Fruit fly (Drosophila melanogaster) whole organism, embryonic: ENCODE data around the gene CG10254.

ENCODE experiments used
- CG10274 ChIP-seq: fragments of 200-800 bp; sonication (Bioruptor generic); optimal IDR thresholded peaks from 3 replicates; lab custom pipeline; 2017; ENCODE audit warnings: missing biosample characterization, mild to moderate bottlenecking, missing genetic modification characterization
- CG11247 ChIP-seq: fragments of 200-800 bp; sonication (Bioruptor generic); IDR thresholded peaks from 2 replicates; pipeline ENCODE4 v1.3.6; 2022; ENCODE audit warnings: missing biosample characterization, missing genetic modification characterization
- CG6689 ChIP-seq: fragments of 200-800 bp; sonication (Bioruptor generic); IDR thresholded peaks from 2 replicates; pipeline ENCODE4 v1.3.6; 2022; ENCODE audit warnings: missing biosample characterization, missing genetic modification characterization
- HHEX ChIP-seq: fragments of 200-800 bp; sonication (Bioruptor generic); optimal IDR thresholded peaks from 3 replicates; lab custom pipeline; 2017; ENCODE audit warnings: missing biosample characterization, mild to moderate bottlenecking, missing genetic modification characterization, missing genetic modification reagents
- Oli ChIP-seq: fragments of 200-800 bp; sonication (Bioruptor generic); optimal IDR thresholded peaks from 2 replicates; lab custom pipeline; 2018; ENCODE audit warnings: missing biosample characterization, mild to moderate bottlenecking, missing genetic modification characterization, moderate library complexity
- cato ChIP-seq: fragments of 200-800 bp; sonication (Bioruptor generic); optimal IDR thresholded peaks from 2 replicates; lab custom pipeline; 2016; ENCODE audit warnings: missing biosample characterization, missing genetic modification characterization, borderline replicate concordance
- crp ChIP-seq, 2 experiments: fragments of 200-800 bp; sonication (Bioruptor generic); optimal IDR thresholded peaks; 2 replicates in 1 of 2; 3 replicates in 1 of 2; lab custom pipeline; 2017; ENCODE audit warnings: missing biosample characterization in 2 of 2, missing genetic modification characterization in 2 of 2, mild to moderate bottlenecking in 1 of 2, moderate library complexity in 1 of 2
- hth ChIP-seq: fragments of >200 bp; optimal IDR thresholded peaks from 2 replicates; lab custom pipeline; 2017; ENCODE audit warnings: inconsistent platforms
- mirr ChIP-seq: fragments of 200-800 bp; sonication (Bioruptor generic); optimal IDR thresholded peaks from 3 replicates; lab custom pipeline; 2018; ENCODE audit warnings: missing biosample characterization, mild to moderate bottlenecking, missing genetic modification characterization
- pum ChIP-seq: fragments of 200-800 bp; sonication (Bioruptor generic); optimal IDR thresholded peaks from 2 replicates; lab custom pipeline; 2016; ENCODE audit warnings: missing biosample characterization, missing genetic modification characterization
- slbo ChIP-seq: fragments of 200-800 bp; sonication (Bioruptor generic); IDR thresholded peaks from 2 replicates; pipeline ENCODE4 v1.3.6; 2022; ENCODE audit warnings: missing biosample characterization, missing genetic modification characterization
- sr ChIP-seq: fragments of 200-800 bp; sonication (Bioruptor generic); IDR thresholded peaks from 3 replicates; pipeline ENCODE4 v1.3.6; 2022; ENCODE audit warnings: missing biosample characterization, missing genetic modification characterization

DNA sequence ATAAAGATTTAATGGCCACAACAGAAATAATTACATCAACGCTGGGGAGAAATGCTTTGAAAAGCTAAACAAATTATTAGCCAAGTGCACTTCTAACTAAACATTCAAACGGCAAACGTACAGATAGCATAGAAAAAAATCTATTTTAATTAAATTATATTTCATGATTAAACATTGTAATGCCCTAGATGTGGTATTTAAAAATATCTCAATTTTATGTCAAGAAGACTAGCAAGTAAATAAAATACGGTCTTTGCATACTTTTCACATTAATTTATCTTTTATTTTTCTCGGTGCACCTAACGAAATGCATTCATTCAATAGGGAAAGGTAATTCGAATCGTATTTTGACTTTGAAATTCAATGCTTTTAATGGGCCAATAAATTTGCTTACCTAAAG lies 35.2 kb downstream of the CG10254 start:
- no peak for TF ChIP-seq CG6689 (GFP tag; lab: Robert Waterston, UW)
- no peak for TF ChIP-seq CG11247 (GFP tag; lab: Robert Waterston, UW)
- TF ChIP-seq CG10274 (GFP tag; lab: Kevin White, UChicago) = no peak
- TF ChIP-seq pum (GFP tag; lab: Kevin White, UChicago) = no peak
- no peak for TF ChIP-seq mirr (GFP tag; lab: Kevin White, UChicago)
- TF ChIP-seq HHEX (GFP tag; lab: Kevin White, UChicago) = no peak
- no peak for TF ChIP-seq sr (GFP tag; lab: Robert Waterston, UW)
- no peak for TF ChIP-seq Oli (tag; lab: Kevin White, UChicago)
- TF ChIP-seq crp (GFP tag; optimal IDR thresholded peaks at IDR 0.05; lab: Kevin White, UChicago) = no peak
- no peak for TF ChIP-seq cato (GFP tag; lab: Kevin White, UChicago)
- TF ChIP-seq slbo (GFP tag; lab: Robert Waterston, UW) = no peak
- TF ChIP-seq hth (lab: Kevin White, UChicago) = no peak
